Worm (Caenorhabditis elegans) whole organism, midembryonic: ENCODE results near the gene frpr-5.

Source experiments
- T22C8.4 ChIP-seq: fragments of 200-800 bp; sonication (Bioruptor generic); IDR thresholded peaks from 2 replicates; pipeline ENCODE4 v1.3.6; 2022; ENCODE audit warnings: missing genetic modification characterization, missing compliant biosample characterization
- cog-1 ChIP-seq: sonication (generic microtip); optimal IDR thresholded peaks from 2 replicates; lab custom pipeline; 2016; ENCODE audit warnings: missing genetic modification characterization, missing compliant biosample characterization
- flt-1 ChIP-seq: fragments of 200-800 bp; sonication (Bioruptor generic); IDR thresholded peaks from 2 replicates; pipeline ENCODE4 v1.3.6; 2022; ENCODE audit warnings: missing genetic modification characterization, missing compliant biosample characterization
- klf-2 ChIP-seq: fragments of 200-800 bp; sonication (Bioruptor generic); conservative IDR thresholded peaks from 2 replicates; pipeline ENCODE4 v1.3.6; 2022; ENCODE audit warnings: missing genetic modification reagents, missing genetic modification characterization, missing compliant biosample characterization
- med-1 ChIP-seq: sonication (generic microtip); optimal IDR thresholded peaks from 2 replicates; lab custom pipeline; 2017; ENCODE audit warnings: missing genetic modification characterization, mild to moderate bottlenecking, missing compliant biosample characterization, antibody characterized with exemption, missing genetic modification reagents; ENCODE audit not compliant: insufficient read depth
- ref-1 ChIP-seq: fragments of 200-800 bp; sonication (Bioruptor generic); conservative IDR thresholded peaks from 2 replicates; pipeline ENCODE4 v1.3.6; 2022; ENCODE audit warnings: missing genetic modification reagents, missing genetic modification characterization, missing compliant biosample characterization
- tab-1 ChIP-seq: fragments of 200-800 bp; sonication (Bioruptor generic); IDR thresholded peaks from 2 replicates; pipeline ENCODE4 v1.3.6; 2022; ENCODE audit warnings: missing genetic modification characterization, missing compliant biosample characterization
- ztf-23 ChIP-seq: fragments of 200-800 bp; sonication (Bioruptor generic); IDR thresholded peaks from 2 replicates; pipeline ENCODE4 v1.3.6; 2022; ENCODE audit warnings: missing genetic modification reagents, missing genetic modification characterization, missing compliant biosample characterization
- ztf-29 ChIP-seq: fragments of 200-800 bp; sonication (Bioruptor generic); IDR thresholded peaks from 2 replicates; pipeline ENCODE4 v1.3.6; 2022; ENCODE audit warnings: missing genetic modification reagents, missing genetic modification characterization, missing compliant biosample characterization

frpr-5 gene

ce11 chrV:13536058-13536579, at the start of gene frpr-5:
TSS of gene frpr-5 (minus strand) at chrV:13536108.
- TF ChIP-seq ref-1 (GFP tag; lab: Robert Waterston, UW) (no peak), tab-1 (no peak), ztf-23 (GFP tag; lab: Robert Waterston, UW) (no peak), klf-2 (GFP tag; lab: Robert Waterston, UW) (no peak), med-1 (no peak), ztf-29 (GFP tag; lab: Robert Waterston, UW) (no peak), T22C8.4 (GFP tag; lab: Robert Waterston, UW) (no peak), flt-1 (GFP tag; lab: Robert Waterston, UW) (no peak), cog-1 (no peak)

ce11 chrV:13584484-13584883, 48.6 kb upstream of the frpr-5 start, which contains the start of gene F53F4.1:
TSS of gene F53F4.1 (plus strand) at chrV:13584784.
- TF ChIP-seq ztf-23 (GFP tag; lab: Robert Waterston, UW) = no peak
- TF ChIP-seq tab-1 = no peak
- no peak for TF ChIP-seq ztf-29 (GFP tag; lab: Robert Waterston, UW)
- no peak for TF ChIP-seq cog-1
- no peak for TF ChIP-seq ref-1 (GFP tag; lab: Robert Waterston, UW)
- TF ChIP-seq flt-1 (GFP tag; lab: Robert Waterston, UW) = no peak
- TF ChIP-seq klf-2 (GFP tag; lab: Robert Waterston, UW) = no peak
- TF ChIP-seq med-1 = no peak
- no peak for TF ChIP-seq T22C8.4 (GFP tag; lab: Robert Waterston, UW)

ce11 chrV:13580696-13581095, 44.8 kb upstream of the frpr-5 start, which contains the start of gene C50B8.5:
TSS of gene C50B8.5 (plus strand) at chrV:13580968.
- TF ChIP-seq ref-1 (GFP tag; lab: Robert Waterston, UW) (no peak), med-1 (no peak), tab-1 (no peak), ztf-29 (GFP tag; lab: Robert Waterston, UW) (no peak), T22C8.4 (GFP tag; lab: Robert Waterston, UW) (no peak), flt-1 (GFP tag; lab: Robert Waterston, UW) (no peak), cog-1 (no peak), klf-2 (GFP tag; lab: Robert Waterston, UW) (no peak), ztf-23 (GFP tag; lab: Robert Waterston, UW) (no peak)

- no peak for TF ChIP-seq tab-1
- no peak for TF ChIP-seq klf-2 (GFP tag; lab: Robert Waterston, UW)
- no peak for TF ChIP-seq cog-1
- no peak for TF ChIP-seq ref-1 (GFP tag; lab: Robert Waterston, UW)
- no peak for TF ChIP-seq ztf-29 (GFP tag; lab: Robert Waterston, UW)
- no peak for TF ChIP-seq ztf-23 (GFP tag; lab: Robert Waterston, UW)
Measured at ce11 chrV:13578637-13579036, 42.7 kb upstream of the frpr-5 start, which contains the start of gene C50B8.6. TSS of gene C50B8.6 (plus strand) at chrV:13578972.

ce11 chrV:13577463-13577862, 41.6 kb upstream of the frpr-5 start:
- no peak for TF ChIP-seq tab-1
- no peak for TF ChIP-seq ref-1 (GFP tag; lab: Robert Waterston, UW)
- TF ChIP-seq flt-1 (GFP tag; lab: Robert Waterston, UW) = no peak
- TF ChIP-seq T22C8.4 (GFP tag; lab: Robert Waterston, UW) = no peak
- TF ChIP-seq med-1 = no peak
- no peak for TF ChIP-seq klf-2 (GFP tag; lab: Robert Waterston, UW)
- no peak for TF ChIP-seq ztf-23 (GFP tag; lab: Robert Waterston, UW)
- TF ChIP-seq cog-1 = no peak
- no peak for TF ChIP-seq ztf-29 (GFP tag; lab: Robert Waterston, UW)

- TF ChIP-seq cog-1 = no peak
- TF ChIP-seq ztf-23 (GFP tag; lab: Robert Waterston, UW) = no peak
- no peak for TF ChIP-seq ztf-29 (GFP tag; lab: Robert Waterston, UW)
- no peak for TF ChIP-seq flt-1 (GFP tag; lab: Robert Waterston, UW)
- TF ChIP-seq tab-1 = no peak
Measured at ce11 chrV:13576828-13577227, 40.9 kb upstream of the frpr-5 start.

ce11 chrV:13575866-13576265, 40.0 kb upstream of the frpr-5 start:
- TF ChIP-seq cog-1 (no peak), T22C8.4 (GFP tag; lab: Robert Waterston, UW) (no peak), ztf-23 (GFP tag; lab: Robert Waterston, UW) (peak; percentile 43; the same call in 1 of the 2 replicates), med-1 (no peak), klf-2 (GFP tag; lab: Robert Waterston, UW) (no peak), flt-1 (GFP tag; lab: Robert Waterston, UW) (no peak), ref-1 (GFP tag; lab: Robert Waterston, UW) (no peak), tab-1 (no peak), ztf-29 (GFP tag; lab: Robert Waterston, UW) (no peak)

ce11 chrV:13571714-13572258, 35.9 kb upstream of the frpr-5 start, which contains the start of gene C50B8.4:
TSS of gene C50B8.4 (plus strand) at chrV:13572012.
- TF ChIP-seq tab-1 (no peak), T22C8.4 (GFP tag; lab: Robert Waterston, UW) (no peak), ztf-23 (GFP tag; lab: Robert Waterston, UW) (no peak), ztf-29 (GFP tag; lab: Robert Waterston, UW) (no peak), ref-1 (GFP tag; lab: Robert Waterston, UW) (no peak), med-1 (no peak), klf-2 (GFP tag; lab: Robert Waterston, UW) (no peak), flt-1 (GFP tag; lab: Robert Waterston, UW) (no peak), cog-1 (no peak)

ce11 chrV:13568533-13568932, 32.6 kb upstream of the frpr-5 start, which contains the start of the genes nuaf-1 and bir-2:
TSS of gene nuaf-1 (minus strand) at chrV:13568630.
TSS of gene bir-2 (plus strand) at chrV:13568850.
- TF ChIP-seq flt-1 (GFP tag; lab: Robert Waterston, UW) (no peak), klf-2 (GFP tag; lab: Robert Waterston, UW) (no peak), ref-1 (GFP tag; lab: Robert Waterston, UW) (no peak), ztf-29 (GFP tag; lab: Robert Waterston, UW) (no peak), med-1 (no peak), tab-1 (no peak), T22C8.4 (GFP tag; lab: Robert Waterston, UW) (no peak), cog-1 (no peak), ztf-23 (GFP tag; lab: Robert Waterston, UW) (no peak)
